Worm (Caenorhabditis elegans): ENCODE measurements around the gene C03A3.1.

Gene C03A3.1

DNA sequence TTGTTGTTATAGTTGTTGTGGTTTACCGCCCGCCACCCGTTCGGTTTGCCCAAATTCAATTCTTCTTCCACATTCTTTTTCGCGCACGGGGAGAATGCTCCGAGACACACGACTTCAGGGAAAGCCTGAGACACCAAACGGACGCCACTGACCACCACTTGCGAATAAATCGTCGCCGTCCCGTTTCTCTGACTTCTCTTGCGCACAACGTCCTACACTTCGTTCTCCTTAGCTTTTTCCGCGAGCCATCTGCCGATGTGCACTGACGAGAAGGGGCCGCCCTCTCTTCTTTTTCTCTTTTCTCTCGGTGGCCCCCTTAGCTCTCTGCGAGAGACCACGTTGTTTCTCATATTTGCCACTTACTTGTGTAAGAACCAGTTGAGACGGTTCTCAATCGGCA is at the start of gene C03A3.1:
C03A3.1 (plus strand) TSS at position 291 of the 400 bp plus-strand sequence.
- no peak for TF ChIP-seq unc-62 (GFP tag; optimal IDR thresholded peaks at IDR 0.05)

DNA sequence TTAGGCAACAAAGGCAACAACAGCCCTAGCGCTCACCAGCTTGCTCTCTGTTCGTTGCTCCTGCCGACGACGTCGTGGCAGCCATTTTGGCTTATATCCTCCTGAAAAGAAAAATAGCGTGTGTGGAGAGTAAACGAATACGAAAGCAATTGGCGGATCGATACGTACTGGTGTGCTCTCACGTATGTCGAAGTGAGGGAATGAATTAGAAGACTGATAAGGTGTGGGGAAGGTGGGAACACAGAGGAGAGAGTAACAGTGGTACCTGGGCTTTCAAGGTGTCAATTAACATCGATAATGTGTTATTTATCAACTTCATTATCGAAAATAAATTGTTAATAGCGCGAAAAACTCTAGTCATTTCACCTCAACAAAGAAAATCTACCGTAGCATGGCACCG is 48.4 kb upstream of the C03A3.1 start, which contains the start of gene C34F6.5:
C34F6.5 (minus strand) TSS at position 101 of the 400 bp plus-strand sequence.
- TF ChIP-seq unc-62 (GFP tag; optimal IDR thresholded peaks at IDR 0.05), result no peak

- TF ChIP-seq unc-62 (GFP tag; optimal IDR thresholded peaks at IDR 0.05), result no peak
Observed at ce11 chrX:11210417-11210816, 46.7 kb upstream of the C03A3.1 start.

DNA sequence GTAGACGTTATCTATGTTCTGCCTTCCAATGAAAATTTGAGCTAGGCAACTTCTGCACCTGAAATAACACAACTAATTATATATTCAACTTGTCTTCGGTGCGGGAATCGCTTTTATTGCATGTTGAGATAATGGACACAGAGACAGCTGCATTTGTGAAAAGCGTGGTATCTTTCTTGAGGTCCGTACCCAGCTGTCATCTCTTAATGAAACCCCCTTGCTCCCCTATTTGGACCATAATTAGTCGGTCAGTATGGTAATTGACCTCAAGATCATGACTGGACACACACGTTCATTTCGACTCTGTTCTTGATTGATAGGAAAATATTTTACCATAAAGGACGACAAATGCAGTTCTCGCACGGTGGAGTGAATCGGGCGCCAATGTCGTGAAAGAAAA is 45.8 kb upstream of the C03A3.1 start:
- no peak for TF ChIP-seq unc-62 (GFP tag; optimal IDR thresholded peaks at IDR 0.05)

- TF ChIP-seq unc-62 (GFP tag; optimal IDR thresholded peaks at IDR 0.05), result no peak
Observed at ce11 chrX:11215420-11216050, 41.6 kb upstream of the C03A3.1 start, which contains the start of the genes C34F6.7 and idh-2. C34F6.7 (minus strand) TSS chrX:11215470. idh-2 (plus strand) TSS chrX:11216000.

- no peak for TF ChIP-seq unc-62 (GFP tag; optimal IDR thresholded peaks at IDR 0.05)
Observed at ce11 chrX:11222597-11223218, 34.5 kb upstream of the C03A3.1 start, which contains the start of gene C34F6.9. C34F6.9 (minus strand) TSS chrX:11222647.

- no peak for TF ChIP-seq unc-62 (GFP tag; optimal IDR thresholded peaks at IDR 0.05)
Observed at ce11 chrX:11226595-11226994, 30.6 kb upstream of the C03A3.1 start, which contains the start of gene C34F6.12. C34F6.12 (minus strand) TSS chrX:11226695.

DNA sequence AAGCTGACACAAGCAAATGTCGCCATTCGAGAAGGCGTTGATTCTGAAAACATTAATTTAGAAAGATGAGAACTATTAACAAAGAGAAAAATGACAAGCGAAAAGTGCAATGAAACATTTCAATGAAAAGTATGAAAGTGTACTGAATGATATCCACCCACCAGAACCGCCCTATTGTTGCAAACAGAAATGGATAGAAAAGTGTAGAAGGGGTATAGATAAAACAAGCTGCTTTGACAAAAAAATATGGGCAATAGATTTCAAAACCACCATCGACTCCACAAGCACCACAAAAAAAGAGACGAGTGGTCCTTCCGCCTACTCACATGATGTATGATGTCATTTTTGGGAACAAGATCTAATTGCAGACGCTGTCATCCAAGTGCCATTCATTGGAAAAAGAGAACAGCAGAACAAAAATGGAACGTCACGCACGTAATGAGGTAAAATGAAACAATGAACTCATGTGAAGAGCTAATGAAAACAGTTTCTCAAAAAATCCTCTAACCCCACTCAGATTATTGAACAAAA is 16.5 kb upstream of the C03A3.1 start, which contains the start of gene C34F6.10:
C34F6.10 (minus strand) TSS at position 51 of the 531 bp plus-strand sequence.
- no peak for TF ChIP-seq unc-62 (GFP tag; optimal IDR thresholded peaks at IDR 0.05)

ce11 chrX:11241479-11241878 is 15.7 kb upstream of the C03A3.1 start:
- TF ChIP-seq unc-62 (GFP tag; optimal IDR thresholded peaks at IDR 0.05), result no peak

DNA sequence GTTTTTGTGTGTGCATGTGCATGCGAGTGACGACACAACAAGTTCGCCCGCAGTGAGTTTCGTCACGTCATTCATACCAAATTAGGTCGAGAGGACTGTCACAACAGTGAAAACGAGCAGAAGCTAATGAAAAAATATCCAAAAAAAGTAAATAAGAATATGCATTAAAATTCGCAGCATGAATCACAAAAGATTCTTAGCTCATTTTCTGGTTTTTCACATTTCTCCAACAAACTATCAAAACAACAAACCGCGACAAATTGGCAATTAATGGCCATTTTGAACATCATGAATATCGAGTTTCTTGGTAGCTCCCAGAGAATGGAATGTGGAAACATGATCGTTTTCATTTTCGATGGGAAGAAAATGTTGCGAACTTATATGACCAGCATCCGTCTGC is 13.6 kb upstream of the C03A3.1 start:
- no peak for TF ChIP-seq unc-62 (GFP tag; optimal IDR thresholded peaks at IDR 0.05)

- no peak for TF ChIP-seq unc-62 (GFP tag; optimal IDR thresholded peaks at IDR 0.05)
Observed at ce11 chrX:11245056-11245455, 12.1 kb upstream of the C03A3.1 start.

ce11 chrX:11248083-11248482 is 9.1 kb upstream of the C03A3.1 start:
- TF ChIP-seq unc-62 (GFP tag; optimal IDR thresholded peaks at IDR 0.05), result no peak

DNA sequence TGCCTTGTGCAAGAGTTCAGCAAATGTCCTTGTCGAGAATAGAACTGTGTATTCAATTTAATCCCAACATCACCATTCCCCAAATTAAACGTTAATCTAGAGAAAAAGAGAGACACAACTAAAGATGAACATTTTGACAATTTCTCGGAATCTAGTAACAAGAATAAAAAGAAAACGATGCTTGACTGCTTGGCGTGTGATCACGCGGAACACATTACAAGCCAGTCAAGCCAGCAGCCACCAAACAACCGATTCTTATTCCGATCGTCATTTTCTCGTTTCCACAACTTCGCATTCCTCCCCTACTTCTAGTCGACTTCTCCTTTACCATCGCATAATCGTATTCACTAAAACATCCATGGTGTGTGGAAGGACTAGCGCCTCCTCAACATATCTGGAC is 7.8 kb upstream of the C03A3.1 start:
- no peak for TF ChIP-seq unc-62 (GFP tag; optimal IDR thresholded peaks at IDR 0.05)

- TF ChIP-seq unc-62 (GFP tag; optimal IDR thresholded peaks at IDR 0.05), result no peak
Observed at ce11 chrX:11250983-11251382, 6.2 kb upstream of the C03A3.1 start.

ce11 chrX:11251928-11252327 is 5.2 kb upstream of the C03A3.1 start:
- TF ChIP-seq unc-62 (GFP tag; optimal IDR thresholded peaks at IDR 0.05), result no peak

ce11 chrX:11252429-11252828 is 4.7 kb upstream of the C03A3.1 start:
- TF ChIP-seq unc-62 (GFP tag; optimal IDR thresholded peaks at IDR 0.05), result no peak

Data from whole organism, dauer.